Fruit fly (Drosophila melanogaster) whole organism, embryonic: ENCODE results near the gene CG16753.
A peak's percentile ranks its signal among the peaks of the same experiment; 100 is the strongest.

Experiments
- Adf1 ChIP-seq: fragments of 200-800 bp; sonication (Bioruptor generic); IDR thresholded peaks from 2 replicates; pipeline ENCODE4 v1.3.6; 2022; ENCODE audit warnings: missing biosample characterization, missing genetic modification characterization
- CG10209 ChIP-seq: fragments of 200-800 bp; sonication (Bioruptor generic); optimal IDR thresholded peaks from 3 replicates; lab custom pipeline; 2017; ENCODE audit warnings: missing biosample characterization, mild to moderate bottlenecking, missing genetic modification characterization, missing genetic modification reagents
- CG10431 ChIP-seq: fragments of 200-800 bp; sonication (Bioruptor generic); optimal IDR thresholded peaks from 3 replicates; lab custom pipeline; 2018; ENCODE audit warnings: missing biosample characterization, mild to moderate bottlenecking, missing genetic modification characterization
- CG10462 ChIP-seq: fragments of 200-800 bp; sonication (Bioruptor generic); optimal IDR thresholded peaks from 2 replicates; lab custom pipeline; 2016; ENCODE audit warnings: missing biosample characterization, missing genetic modification characterization
- CG11504 ChIP-seq: fragments of 200-800 bp; sonication (Bioruptor generic); optimal IDR thresholded peaks from 3 replicates; lab custom pipeline; 2019; ENCODE audit warnings: missing biosample characterization, mild to moderate bottlenecking, missing genetic modification characterization, moderate library complexity
- CG12391 ChIP-seq: fragments of 200-800 bp; sonication (Bioruptor generic); optimal IDR thresholded peaks from 3 replicates; lab custom pipeline; 2018; ENCODE audit warnings: missing biosample characterization, mild to moderate bottlenecking, missing genetic modification characterization, moderate library complexity
- CG13424 ChIP-seq: fragments of 200-800 bp; sonication (Bioruptor generic); optimal IDR thresholded peaks from 2 replicates; lab custom pipeline; 2019; ENCODE audit warnings: missing biosample characterization, mild to moderate bottlenecking, missing genetic modification characterization, moderate library complexity
- CG13894 ChIP-seq: fragments of 200-800 bp; sonication (Bioruptor generic); optimal IDR thresholded peaks from 3 replicates; lab custom pipeline; 2018; ENCODE audit warnings: missing biosample characterization, mild to moderate bottlenecking, missing genetic modification characterization, moderate library complexity
- CG17912 ChIP-seq: fragments of 200-800 bp; sonication (Bioruptor generic); optimal IDR thresholded peaks from 2 replicates; lab custom pipeline; 2018; ENCODE audit warnings: missing biosample characterization, mild to moderate bottlenecking, missing genetic modification characterization
- CG1832 ChIP-seq: fragments of 200-800 bp; sonication (Bioruptor generic); optimal IDR thresholded peaks from 2 replicates; lab custom pipeline; 2017; ENCODE audit warnings: missing biosample characterization, mild to moderate bottlenecking, missing genetic modification characterization, inconsistent platforms
- CG2875 ChIP-seq: fragments of 200-800 bp; sonication (Bioruptor generic); optimal IDR thresholded peaks from 2 replicates; lab custom pipeline; 2017; ENCODE audit warnings: missing biosample characterization, mild to moderate bottlenecking, missing genetic modification characterization, missing genetic modification reagents
- CG2889 ChIP-seq: fragments of 200-800 bp; sonication (Bioruptor generic); IDR thresholded peaks from 3 replicates; pipeline ENCODE4 v1.3.6; 2022; ENCODE audit warnings: missing biosample characterization, missing genetic modification characterization
- CG31388 ChIP-seq: fragments of 200-800 bp; sonication (Bioruptor generic); optimal IDR thresholded peaks from 2 replicates; lab custom pipeline; 2016; ENCODE audit warnings: missing biosample characterization, missing genetic modification characterization
- CG31441 ChIP-seq: fragments of 200-800 bp; sonication (Bioruptor generic); IDR thresholded peaks from 2 replicates; pipeline ENCODE4 v1.3.6; 2022; ENCODE audit warnings: missing biosample characterization, missing genetic modification characterization
- CG3163 ChIP-seq: fragments of 200-800 bp; sonication (Bioruptor generic); optimal IDR thresholded peaks from 3 replicates; lab custom pipeline; 2016; ENCODE audit warnings: missing biosample characterization, missing genetic modification characterization
- CG4282 ChIP-seq: fragments of 200-800 bp; sonication (Bioruptor generic); optimal IDR thresholded peaks from 2 replicates; lab custom pipeline; 2016; ENCODE audit warnings: missing biosample characterization, missing genetic modification characterization
- CG4360 ChIP-seq: fragments of 200-800 bp; sonication (Bioruptor generic); IDR thresholded peaks from 2 replicates; pipeline ENCODE4 v1.3.6; 2022; ENCODE audit warnings: missing biosample characterization, missing genetic modification characterization
- CG6175 ChIP-seq: fragments of 200-800 bp; sonication (Bioruptor generic); IDR thresholded peaks from 3 replicates; pipeline ENCODE4 v1.3.6; 2022; ENCODE audit warnings: missing biosample characterization, missing genetic modification characterization
- CG6813 ChIP-seq: fragments of 200-800 bp; sonication (Bioruptor generic); optimal IDR thresholded peaks from 2 replicates; lab custom pipeline; 2017; ENCODE audit warnings: missing biosample characterization, missing genetic modification characterization, mild to moderate bottlenecking, moderate library complexity, missing genetic modification reagents
- CG7839 ChIP-seq: fragments of 200-800 bp; sonication (Bioruptor generic); optimal IDR thresholded peaks from 3 replicates; lab custom pipeline; 2018; ENCODE audit warnings: missing biosample characterization, mild to moderate bottlenecking, missing genetic modification characterization, moderate library complexity
- CTCF ChIP-seq: fragments of 200-800 bp; sonication (Bioruptor generic); optimal IDR thresholded peaks from 2 replicates; lab custom pipeline; 2017; ENCODE audit warnings: missing biosample characterization, mild to moderate bottlenecking, missing genetic modification characterization, moderate library complexity
- Dip3 ChIP-seq: fragments of 200-800 bp; sonication (Bioruptor generic); optimal IDR thresholded peaks from 3 replicates; lab custom pipeline; 2016; ENCODE audit warnings: missing biosample characterization, missing genetic modification characterization
- Dll ChIP-seq: fragments of 200-800 bp; sonication (Bioruptor generic); IDR thresholded peaks from 4 replicates; pipeline ENCODE4 v1.3.6; 2022; ENCODE audit warnings: missing biosample characterization, missing genetic modification characterization; ENCODE audit not compliant: partially characterized antibody
- Ets97D ChIP-seq: fragments of 200-800 bp; sonication (Bioruptor generic); optimal IDR thresholded peaks from 3 replicates; lab custom pipeline; 2016; ENCODE audit warnings: missing biosample characterization, missing genetic modification characterization
- HLH54F ChIP-seq: fragments of 200-800 bp; sonication (Bioruptor generic); optimal IDR thresholded peaks from 3 replicates; lab custom pipeline; 2016; ENCODE audit warnings: missing biosample characterization, missing genetic modification characterization
- Hr78 ChIP-seq, 2 experiments: fragments of 200-800 bp in 1 of 2; fragments of >200 bp in 1 of 2; sonication (Bioruptor generic) in 1 of 2; optimal IDR thresholded peaks; 2 replicates each; lab custom pipeline; 2017 to 2019; ENCODE audit warnings: missing biosample characterization in 2 of 2, missing genetic modification characterization in 2 of 2, mild to moderate bottlenecking in 1 of 2, moderate library complexity in 1 of 2
- Jarid2 ChIP-seq: fragments of 200-800 bp; sonication (Bioruptor generic); optimal IDR thresholded peaks from 3 replicates; lab custom pipeline; 2017; ENCODE audit warnings: mild to moderate bottlenecking, missing biosample characterization, missing genetic modification reagents, missing genetic modification characterization
- Oli ChIP-seq: fragments of 200-800 bp; sonication (Bioruptor generic); optimal IDR thresholded peaks from 2 replicates; lab custom pipeline; 2018; ENCODE audit warnings: missing biosample characterization, mild to moderate bottlenecking, missing genetic modification characterization, moderate library complexity
- Rx ChIP-seq: fragments of 200-800 bp; sonication (Bioruptor generic); IDR thresholded peaks from 2 replicates; pipeline ENCODE4 v1.3.6; 2022; ENCODE audit warnings: missing biosample characterization, missing genetic modification characterization
- Taf1 ChIP-seq: fragments of 200-800 bp; sonication (Bioruptor generic); IDR thresholded peaks from 2 replicates; pipeline ENCODE4 v1.3.6; 2022; ENCODE audit warnings: missing biosample characterization, missing genetic modification characterization
- abd-A ChIP-seq: fragments of 200-800 bp; sonication (Bioruptor generic); optimal IDR thresholded peaks from 3 replicates; lab custom pipeline; 2019; ENCODE audit warnings: missing biosample characterization, mild to moderate bottlenecking, missing genetic modification characterization, moderate library complexity
- bbx ChIP-seq: fragments of 200-800 bp; sonication (Bioruptor generic); IDR thresholded peaks from 2 replicates; pipeline ENCODE4 v1.3.6; 2022; ENCODE audit warnings: missing biosample characterization, missing genetic modification characterization; ENCODE audit not compliant: partially characterized antibody
- br ChIP-seq: fragments of >200 bp; optimal IDR thresholded peaks from 2 replicates; lab custom pipeline; 2017
- btn ChIP-seq: fragments of 200-800 bp; sonication (Bioruptor generic); optimal IDR thresholded peaks from 2 replicates; lab custom pipeline; 2016; ENCODE audit warnings: missing biosample characterization, missing genetic modification characterization
- corto ChIP-seq: fragments of 200-800 bp; sonication (Bioruptor generic); optimal IDR thresholded peaks from 2 replicates; lab custom pipeline; 2016; ENCODE audit warnings: missing biosample characterization, mild to moderate bottlenecking, missing genetic modification characterization, moderate library complexity
- da ChIP-seq: fragments of 200-800 bp; sonication (Bioruptor generic); optimal IDR thresholded peaks from 2 replicates; lab custom pipeline; 2016; ENCODE audit warnings: missing biosample characterization, missing genetic modification characterization
- fd64A ChIP-seq: fragments of 200-800 bp; sonication (Bioruptor generic); optimal IDR thresholded peaks from 3 replicates; lab custom pipeline; 2018; ENCODE audit warnings: missing biosample characterization, mild to moderate bottlenecking, missing genetic modification characterization
- ftz-f1 ChIP-seq: fragments of 200-800 bp; sonication (Bioruptor generic); optimal IDR thresholded peaks from 2 replicates; lab custom pipeline; 2016; ENCODE audit warnings: missing biosample characterization, missing genetic modification characterization
- hb ChIP-seq: fragments of 200-800 bp; sonication (Bioruptor generic); IDR thresholded peaks from 3 replicates; pipeline ENCODE4 v1.3.6; 2022; ENCODE audit warnings: missing biosample characterization, missing genetic modification characterization; ENCODE audit not compliant: partially characterized antibody
- jumu ChIP-seq: fragments of 200-800 bp; sonication (Bioruptor generic); optimal IDR thresholded peaks from 3 replicates; lab custom pipeline; 2016; ENCODE audit warnings: missing biosample characterization, missing genetic modification characterization
- kni ChIP-seq: fragments of 200-800 bp; sonication (Bioruptor generic); optimal IDR thresholded peaks from 3 replicates; lab custom pipeline; 2017; ENCODE audit warnings: mild to moderate bottlenecking, missing biosample characterization, missing genetic modification reagents, missing genetic modification characterization
- knrl ChIP-seq: fragments of 200-800 bp; sonication (Bioruptor generic); IDR thresholded peaks from 3 replicates; pipeline ENCODE4 v1.3.6; 2022; ENCODE audit warnings: missing biosample characterization, missing genetic modification characterization; ENCODE audit not compliant: partially characterized antibody
- nom ChIP-seq: fragments of 200-800 bp; sonication (Bioruptor generic); optimal IDR thresholded peaks from 2 replicates; lab custom pipeline; 2017; ENCODE audit warnings: missing biosample characterization, missing genetic modification characterization, mild to moderate bottlenecking, moderate library complexity, missing genetic modification reagents
- peb ChIP-seq: fragments of 200-800 bp; sonication (Bioruptor generic); IDR thresholded peaks from 2 replicates; pipeline ENCODE4 v1.3.6; 2022; ENCODE audit warnings: missing biosample characterization, missing genetic modification characterization
- pho ChIP-seq: fragments of 200-800 bp; sonication (Bioruptor generic); optimal IDR thresholded peaks from 2 replicates; lab custom pipeline; 2016; ENCODE audit warnings: missing biosample characterization, missing genetic modification characterization
- ro ChIP-seq: fragments of 200-800 bp; sonication (Bioruptor generic); IDR thresholded peaks from 2 replicates; pipeline ENCODE4 v1.3.6; 2022; ENCODE audit warnings: missing biosample characterization, missing genetic modification characterization
- sens ChIP-seq: fragments of 200-800 bp; sonication (Bioruptor generic); peaks from one replicate; lab custom pipeline; 2016; ENCODE audit warnings: missing biosample characterization, missing genetic modification characterization
- sim ChIP-seq: fragments of 200-800 bp; sonication (Bioruptor generic); IDR thresholded peaks from 2 replicates; pipeline ENCODE4 v1.3.6; 2022; ENCODE audit warnings: missing biosample characterization, missing genetic modification characterization
- tin ChIP-seq: fragments of 200-800 bp; sonication (Bioruptor generic); optimal IDR thresholded peaks from 3 replicates; lab custom pipeline; 2016; ENCODE audit warnings: missing biosample characterization, missing genetic modification characterization
- tio ChIP-seq: fragments of 200-800 bp; sonication (Bioruptor generic); optimal IDR thresholded peaks from 2 replicates; lab custom pipeline; 2017; ENCODE audit warnings: missing biosample characterization, missing genetic modification characterization, inconsistent platforms

The CG16753 gene

DNA sequence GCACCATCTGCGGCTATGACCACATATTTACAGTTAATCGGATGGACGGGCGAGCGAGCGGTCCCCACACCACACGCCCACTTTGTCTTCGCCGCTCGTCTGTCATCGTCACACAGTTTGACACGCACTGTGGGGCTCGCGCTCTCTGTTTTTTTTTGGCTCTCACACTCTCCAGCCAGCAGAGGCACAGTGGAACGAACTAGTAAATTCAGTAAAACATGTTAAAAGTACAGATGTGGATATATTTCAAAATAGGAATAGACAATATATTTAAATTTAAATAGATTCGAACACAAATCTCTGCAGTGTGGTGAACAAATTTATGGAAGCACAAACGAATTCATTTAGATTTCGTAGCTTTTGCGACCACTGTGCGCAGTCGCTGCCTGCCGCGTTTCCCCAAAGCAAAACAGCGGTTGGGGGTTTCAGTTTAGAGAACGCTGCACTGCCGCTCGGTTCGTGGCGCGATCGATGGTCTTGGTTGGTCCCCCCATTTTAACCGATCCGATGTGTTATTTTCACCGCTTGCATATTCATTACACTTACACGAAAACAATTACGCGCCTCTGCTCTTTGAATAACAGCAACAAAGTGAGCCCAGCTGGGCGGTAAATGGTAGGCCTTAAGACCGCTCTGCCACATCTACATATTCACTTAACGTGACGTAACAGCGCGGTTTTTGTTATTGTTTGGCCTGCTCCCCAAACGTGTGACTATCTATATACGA is 26.4 kb downstream of the CG16753 start (continued):
- peak; percentile 97 for TF ChIP-seq tio (GFP tag; lab: Kevin White, UChicago)
- peak; percentile 98 for TF ChIP-seq CG10209 (GFP tag; lab: Kevin White, UChicago)
- TF ChIP-seq jumu (GFP tag; lab: Kevin White, UChicago), result peak; percentile 95
- TF ChIP-seq HLH54F (GFP tag; lab: Kevin White, UChicago), result peak; percentile 97
- peak; percentile 96 for TF ChIP-seq CG31441 (GFP tag; lab: Robert Waterston, UW)
- peak; percentile 98 for TF ChIP-seq CG13894
- peak; percentile 79 for TF ChIP-seq bbx (GFP tag; lab: Robert Waterston, UW)
- peak; percentile 91 for TF ChIP-seq Ets97D
- peak; percentile 89 for TF ChIP-seq Jarid2
- TF ChIP-seq CG1832, result no peak
- peak; percentile 93 for TF ChIP-seq CG17912 (GFP tag; lab: Kevin White, UChicago)
- TF ChIP-seq CG2875 (GFP tag; lab: Kevin White, UChicago), result peak; percentile 98
- TF ChIP-seq pho (GFP tag; lab: Kevin White, UChicago), result peak; percentile 97
- TF ChIP-seq CG2889 (GFP tag; lab: Robert Waterston, UW), result peak; percentile 98
- TF ChIP-seq abd-A (tag; lab: Kevin White, UChicago), result peak; percentile 87
- TF ChIP-seq br, result no peak
- peak; percentile 99 for TF ChIP-seq corto (GFP tag; lab: Kevin White, UChicago)
- peak; percentile 84 for TF ChIP-seq kni
- peak; percentile 94 for TF ChIP-seq ftz-f1 (GFP tag; lab: Kevin White, UChicago)
- TF ChIP-seq fd64A (GFP tag; lab: Kevin White, UChicago), result peak; percentile 97
- TF ChIP-seq Dip3 (GFP tag; lab: Kevin White, UChicago), result peak; percentile 97
- peak; percentile 83 for TF ChIP-seq CG4360 (GFP tag; lab: Robert Waterston, UW)
- TF ChIP-seq hb (GFP tag; lab: Robert Waterston, UW), result peak; percentile 86
- peak; percentile 99 for TF ChIP-seq CG12391 (tag; lab: Kevin White, UChicago)
- TF ChIP-seq Rx (GFP tag; lab: Robert Waterston, UW), result peak; percentile 98
- TF ChIP-seq CG4282 (GFP tag; lab: Kevin White, UChicago), result peak; percentile 96
- peak; percentile 98 for TF ChIP-seq sim (GFP tag; lab: Robert Waterston, UW)
- peak; percentile 90 for TF ChIP-seq btn (GFP tag; lab: Kevin White, UChicago)
- TF ChIP-seq peb (GFP tag; lab: Robert Waterston, UW), result peak; percentile 96
- TF ChIP-seq Dll (GFP tag; lab: Robert Waterston, UW), result peak; percentile 73
- TF ChIP-seq CG31388, result peak; percentile 95
- TF ChIP-seq Hr78 (GFP tag; optimal IDR thresholded peaks at IDR 0.05; lab: Kevin White, UChicago), result peak in 1 of 2 experiments; percentile 77
- peak; percentile 76 for TF ChIP-seq knrl (GFP tag; lab: Robert Waterston, UW)
- TF ChIP-seq CTCF (GFP tag; lab: Kevin White, UChicago), result peak; percentile 76
- TF ChIP-seq CG11504 (tag; lab: Kevin White, UChicago), result peak; percentile 97
- TF ChIP-seq da (GFP tag; lab: Kevin White, UChicago), result peak; percentile 92
- peak; percentile 98 for TF ChIP-seq CG7839 (tag; lab: Kevin White, UChicago)
- peak; percentile 98 for TF ChIP-seq CG13424 (tag; lab: Kevin White, UChicago)
- peak; percentile 95 for TF ChIP-seq CG10431
- TF ChIP-seq CG6813 (GFP tag; lab: Kevin White, UChicago), result peak; percentile 99
- peak; percentile 100 for TF ChIP-seq sens (GFP tag; lab: Kevin White, UChicago)
- peak; percentile 97 for TF ChIP-seq CG6175
- TF ChIP-seq Adf1 (GFP tag; lab: Robert Waterston, UW), result peak; percentile 98
- TF ChIP-seq Taf1 (GFP tag; lab: Robert Waterston, UW), result peak; percentile 97
- TF ChIP-seq CG10462 (GFP tag; lab: Kevin White, UChicago), result peak; percentile 97
- TF ChIP-seq Oli (tag; lab: Kevin White, UChicago), result peak; percentile 99
- TF ChIP-seq nom (GFP tag; lab: Kevin White, UChicago), result peak; percentile 95
- TF ChIP-seq tin (GFP tag; lab: Kevin White, UChicago), result peak; percentile 99
- TF ChIP-seq ro (GFP tag; lab: Robert Waterston, UW), result peak; percentile 93
- TF ChIP-seq CG3163, result peak; percentile 78
